Worm (Caenorhabditis elegans) whole organism, L4/young adult: ENCODE measurements around the gene ets-10.

Source experiments
- W03F9.2 ChIP-seq: fragments of 150-350 bp; optimal IDR thresholded peaks from 2 replicates; lab custom pipeline; 2014; ENCODE audit warnings: missing biosample characterization, missing genetic modification characterization
- dao-5 ChIP-seq: sonication (generic microtip); optimal IDR thresholded peaks from 2 replicates; lab custom pipeline; 2016; ENCODE audit warnings: missing genotype, missing genetic modification characterization, moderate library complexity, missing compliant biosample characterization
- him-1 ChIP-seq: sonication (generic microtip); optimal IDR thresholded peaks from 2 replicates; lab custom pipeline; 2016; ENCODE audit warnings: missing genotype, missing genetic modification reagents, missing genetic modification characterization, missing compliant biosample characterization

The ets-10 gene

ce11 chrX:4283989-4284388 is at the start of gene ets-10:
Gene ets-10 (plus strand): TSS chrX:4284189.
- no peak for TF ChIP-seq him-1 (tag; lab: Kevin White, UChicago)
- no peak for TF ChIP-seq W03F9.2 (tag; lab: Kevin White, UChicago)
- no peak for TF ChIP-seq dao-5 (tag; lab: Kevin White, UChicago)

ce11 chrX:4235752-4236151 is 48.2 kb upstream of the ets-10 start, which contains the start of gene rab-37:
Gene rab-37 (minus strand): TSS chrX:4235852.
- no peak for TF ChIP-seq dao-5 (tag; lab: Kevin White, UChicago)
- no peak for TF ChIP-seq him-1 (tag; lab: Kevin White, UChicago)

ce11 chrX:4238971-4239370 is 45.0 kb upstream of the ets-10 start:
- TF ChIP-seq dao-5 (tag; lab: Kevin White, UChicago), result no peak
- no peak for TF ChIP-seq him-1 (tag; lab: Kevin White, UChicago)
- no peak for TF ChIP-seq W03F9.2 (tag; lab: Kevin White, UChicago)

ce11 chrX:4244489-4245123 is 39.4 kb upstream of the ets-10 start:
- TF ChIP-seq dao-5 (tag; lab: Kevin White, UChicago), result no peak
- TF ChIP-seq him-1 (tag; lab: Kevin White, UChicago), result no peak
- TF ChIP-seq W03F9.2 (tag; lab: Kevin White, UChicago), result no peak

ce11 chrX:4245124-4245523 is 38.9 kb upstream of the ets-10 start:
- peak; percentile 3 for TF ChIP-seq W03F9.2 (tag; lab: Kevin White, UChicago)
- TF ChIP-seq dao-5 (tag; lab: Kevin White, UChicago), result no peak
- no peak for TF ChIP-seq him-1 (tag; lab: Kevin White, UChicago)

- no peak for TF ChIP-seq dao-5 (tag; lab: Kevin White, UChicago)
- TF ChIP-seq W03F9.2 (tag; lab: Kevin White, UChicago), result no peak
- no peak for TF ChIP-seq him-1 (tag; lab: Kevin White, UChicago)
These were observed 37.7 kb upstream of the ets-10 start for ce11 chrX:4246237-4246697.

- no peak for TF ChIP-seq W03F9.2 (tag; lab: Kevin White, UChicago)
- TF ChIP-seq dao-5 (tag; lab: Kevin White, UChicago), result peak; percentile 44
These were observed 37.0 kb upstream of the ets-10 start, which contains the start of gene F48D6.4 for ce11 chrX:4246867-4247591. Gene F48D6.4 (minus strand): TSS chrX:4247212.

ce11 chrX:4248417-4248816 is 35.6 kb upstream of the ets-10 start:
- no peak for TF ChIP-seq W03F9.2 (tag; lab: Kevin White, UChicago)
- TF ChIP-seq dao-5 (tag; lab: Kevin White, UChicago), result no peak
- TF ChIP-seq him-1 (tag; lab: Kevin White, UChicago), result no peak

- no peak for TF ChIP-seq dao-5 (tag; lab: Kevin White, UChicago)
- TF ChIP-seq W03F9.2 (tag; lab: Kevin White, UChicago), result no peak
- TF ChIP-seq him-1 (tag; lab: Kevin White, UChicago), result no peak
These were observed 35.0 kb upstream of the ets-10 start, which contains the start of gene hlh-13 for ce11 chrX:4248949-4249348. Gene hlh-13 (plus strand): TSS chrX:4249249.

ce11 chrX:4252047-4252446 is 31.9 kb upstream of the ets-10 start, which contains the start of gene srv-5:
Gene srv-5 (plus strand): TSS chrX:4252347.
- TF ChIP-seq W03F9.2 (tag; lab: Kevin White, UChicago), result no peak

- TF ChIP-seq him-1 (tag; lab: Kevin White, UChicago) (no peak), dao-5 (tag; lab: Kevin White, UChicago) (no peak), W03F9.2 (tag; lab: Kevin White, UChicago) (no peak)
These were observed 29.2 kb upstream of the ets-10 start, which contains the start of gene taf-11.1 for ce11 chrX:4254782-4255181. Gene taf-11.1 (plus strand): TSS chrX:4255170.

- TF ChIP-seq him-1 (tag; lab: Kevin White, UChicago) (no peak), W03F9.2 (tag; lab: Kevin White, UChicago) (no peak), dao-5 (tag; lab: Kevin White, UChicago) (no peak)
These were observed 28.6 kb upstream of the ets-10 start for ce11 chrX:4255366-4255765.

- TF ChIP-seq W03F9.2 (tag; lab: Kevin White, UChicago), result no peak
- TF ChIP-seq him-1 (tag; lab: Kevin White, UChicago), result no peak
- TF ChIP-seq dao-5 (tag; lab: Kevin White, UChicago), result no peak
These were observed 27.2 kb upstream of the ets-10 start, which contains the start of gene srv-6 for ce11 chrX:4256761-4257160. Gene srv-6 (plus strand): TSS chrX:4257061.
